Fruit fly (Drosophila melanogaster) whole organism, embryonic: ENCODE measurements around the gene CG31886.

ENCODE experiments used
- Antp ChIP-seq: fragments of 200-800 bp; sonication (Bioruptor generic); optimal IDR thresholded peaks from 3 replicates; lab custom pipeline; 2016; ENCODE audit warnings: missing biosample characterization, missing genetic modification characterization
- Blimp-1 ChIP-seq: fragments of 200-800 bp; sonication (Bioruptor generic); optimal IDR thresholded peaks from 3 replicates; lab custom pipeline; 2018; ENCODE audit warnings: missing biosample characterization, missing genetic modification characterization, mild to moderate bottlenecking, moderate library complexity, missing genetic modification reagents
- C15 ChIP-seq: fragments of 200-800 bp; sonication (Bioruptor generic); IDR thresholded peaks from 3 replicates; pipeline ENCODE4 v1.3.6; 2022; ENCODE audit warnings: missing biosample characterization, missing genetic modification characterization
- CG11093 ChIP-seq: fragments of 200-800 bp; sonication (Bioruptor generic); IDR thresholded peaks from 3 replicates; pipeline ENCODE4 v1.3.6; 2022; ENCODE audit warnings: missing biosample characterization, missing genetic modification characterization
- CG12155 ChIP-seq: fragments of 200-800 bp; sonication (Bioruptor generic); optimal IDR thresholded peaks from 3 replicates; lab custom pipeline; 2016; ENCODE audit warnings: missing biosample characterization, missing genetic modification characterization
- CG12219 ChIP-seq: fragments of 200-800 bp; sonication (Bioruptor generic); optimal IDR thresholded peaks from 3 replicates; lab custom pipeline; 2018; ENCODE audit warnings: missing biosample characterization, mild to moderate bottlenecking, missing genetic modification characterization
- CG13296 ChIP-seq: fragments of 200-800 bp; sonication (Bioruptor generic); optimal IDR thresholded peaks from 3 replicates; lab custom pipeline; 2018; ENCODE audit warnings: missing biosample characterization, mild to moderate bottlenecking, missing genetic modification characterization
- CG15696 ChIP-seq: fragments of 200-800 bp; sonication (Bioruptor generic); optimal IDR thresholded peaks from 2 replicates; lab custom pipeline; 2019; ENCODE audit warnings: missing biosample characterization, mild to moderate bottlenecking, missing genetic modification characterization, moderate library complexity
- CG18599 ChIP-seq: fragments of 200-800 bp; sonication (Bioruptor generic); optimal IDR thresholded peaks from 3 replicates; lab custom pipeline; 2017; ENCODE audit warnings: missing biosample characterization, missing genetic modification characterization, mild to moderate bottlenecking, moderate library complexity, missing genetic modification reagents
- CG31224 ChIP-seq: fragments of 200-800 bp; sonication (Bioruptor generic); IDR thresholded peaks from 2 replicates; pipeline ENCODE4 v1.3.6; 2022; ENCODE audit warnings: missing biosample characterization, missing genetic modification characterization
- CG6272 ChIP-seq: fragments of 200-800 bp; sonication (Bioruptor generic); IDR thresholded peaks from 2 replicates; pipeline ENCODE4 v1.3.6; 2022; ENCODE audit warnings: missing biosample characterization, missing genetic modification characterization
- D19B ChIP-seq: fragments of 200-800 bp; sonication (Bioruptor generic); optimal IDR thresholded peaks from 2 replicates; lab custom pipeline; 2017; ENCODE audit warnings: missing biosample characterization, mild to moderate bottlenecking, missing genetic modification characterization
- Gug ChIP-seq: fragments of 200-800 bp; sonication (Bioruptor generic); IDR thresholded peaks from 4 replicates; pipeline ENCODE4 v1.3.6; 2022; ENCODE audit warnings: missing biosample characterization, missing genetic modification characterization
- Hand ChIP-seq: fragments of 200-800 bp; sonication (Bioruptor generic); optimal IDR thresholded peaks from 2 replicates; lab custom pipeline; 2017; ENCODE audit warnings: mild to moderate bottlenecking, missing biosample characterization, missing genetic modification reagents, missing genetic modification characterization
- Jarid2 ChIP-seq: fragments of 200-800 bp; sonication (Bioruptor generic); optimal IDR thresholded peaks from 3 replicates; lab custom pipeline; 2017; ENCODE audit warnings: mild to moderate bottlenecking, missing biosample characterization, missing genetic modification reagents, missing genetic modification characterization
- MBD-R2 ChIP-seq: fragments of 200-800 bp; sonication (Bioruptor generic); IDR thresholded peaks from 2 replicates; pipeline ENCODE4 v1.3.6; 2022; ENCODE audit warnings: missing biosample characterization, missing genetic modification characterization
- MESR4 ChIP-seq: fragments of 200-800 bp; sonication (Bioruptor generic); optimal IDR thresholded peaks from 2 replicates; lab custom pipeline; 2018; ENCODE audit warnings: missing biosample characterization, mild to moderate bottlenecking, missing genetic modification characterization, moderate library complexity
- Myb ChIP-seq: fragments of 200-800 bp; sonication (Bioruptor generic); optimal IDR thresholded peaks from 2 replicates; lab custom pipeline; 2016; ENCODE audit warnings: missing biosample characterization, missing genetic modification characterization
- Neu2 ChIP-seq: fragments of 200-800 bp; sonication (Bioruptor generic); optimal IDR thresholded peaks from 3 replicates; lab custom pipeline; 2016; ENCODE audit warnings: missing biosample characterization, missing genetic modification characterization, borderline replicate concordance
- Sry-β ChIP-seq: fragments of 200-800 bp; sonication (Bioruptor generic); optimal IDR thresholded peaks from 2 replicates; lab custom pipeline; 2018; ENCODE audit warnings: missing biosample characterization, mild to moderate bottlenecking, missing genetic modification characterization, moderate library complexity
- ase ChIP-seq: fragments of 200-800 bp; sonication (Bioruptor generic); IDR thresholded peaks from 3 replicates; pipeline ENCODE4 v1.3.6; 2022; ENCODE audit warnings: missing biosample characterization, missing genetic modification characterization
- btn ChIP-seq: fragments of 200-800 bp; sonication (Bioruptor generic); optimal IDR thresholded peaks from 2 replicates; lab custom pipeline; 2016; ENCODE audit warnings: missing biosample characterization, missing genetic modification characterization
- cato ChIP-seq: fragments of 200-800 bp; sonication (Bioruptor generic); optimal IDR thresholded peaks from 2 replicates; lab custom pipeline; 2016; ENCODE audit warnings: missing biosample characterization, missing genetic modification characterization, borderline replicate concordance
- dm ChIP-seq: fragments of 200-800 bp; sonication (Bioruptor generic); optimal IDR thresholded peaks from 3 replicates; lab custom pipeline; 2016; ENCODE audit warnings: missing biosample characterization, missing genetic modification characterization
- dpn ChIP-seq, 2 experiments: fragments of 200-800 bp; sonication (Bioruptor generic); optimal IDR thresholded peaks; 3 replicates each; lab custom pipeline; 2016; ENCODE audit warnings: missing biosample characterization in 2 of 2, missing genetic modification characterization in 2 of 2
- ftz-f1 ChIP-seq: fragments of 200-800 bp; sonication (Bioruptor generic); optimal IDR thresholded peaks from 2 replicates; lab custom pipeline; 2016; ENCODE audit warnings: missing biosample characterization, missing genetic modification characterization
- gce ChIP-seq: fragments of 200-800 bp; sonication (Bioruptor generic); IDR thresholded peaks from 3 replicates; pipeline ENCODE4 v1.3.6; 2022; ENCODE audit warnings: missing biosample characterization, missing genetic modification characterization
- hkb ChIP-seq, 2 experiments: fragments of 200-800 bp in 1 of 2; fragments of >200 bp in 1 of 2; sonication (Bioruptor generic) in 1 of 2; IDR thresholded peaks in 1 of 2; optimal IDR thresholded peaks in 1 of 2; 2 replicates each; pipeline versions ENCODE4 v1.3.6 to Lab custom; 2017 to 2022; ENCODE audit warnings: missing biosample characterization in 1 of 2, missing genetic modification characterization in 1 of 2
- ind ChIP-seq: fragments of 200-800 bp; sonication (Bioruptor generic); optimal IDR thresholded peaks from 3 replicates; lab custom pipeline; 2016; ENCODE audit warnings: missing biosample characterization, missing genetic modification characterization
- ken ChIP-seq: fragments of 200-800 bp; sonication (Bioruptor generic); IDR thresholded peaks from 3 replicates; pipeline ENCODE4 v1.3.6; 2022; ENCODE audit warnings: missing biosample characterization, missing genetic modification characterization
- oc ChIP-seq: fragments of 200-800 bp; sonication (Bioruptor generic); optimal IDR thresholded peaks from 2 replicates; lab custom pipeline; 2018; ENCODE audit warnings: missing biosample characterization, mild to moderate bottlenecking, missing genetic modification characterization, moderate library complexity
- pan ChIP-seq, 4 experiments: fragments of >200 bp in 3 of 4; fragments of 200-800 bp in 1 of 4; sonication (Bioruptor generic) in 1 of 4; optimal IDR thresholded peaks in 3 of 4; IDR thresholded peaks in 1 of 4; 2 replicates each; pipeline versions ENCODE4 v1.3.6 to Lab custom; 2017 to 2022; ENCODE audit warnings: missing biosample characterization in 2 of 4, missing genetic modification characterization in 2 of 4, mixed read lengths in 1 of 4
- pzg ChIP-seq: fragments of 200-800 bp; sonication (Bioruptor generic); optimal IDR thresholded peaks from 3 replicates; lab custom pipeline; 2018; ENCODE audit warnings: missing biosample characterization, mild to moderate bottlenecking, missing genetic modification characterization, moderate library complexity
- sisA ChIP-seq: fragments of 200-800 bp; sonication (Bioruptor generic); IDR thresholded peaks from 2 replicates; pipeline ENCODE4 v1.3.6; 2022; ENCODE audit warnings: missing biosample characterization, missing genetic modification characterization
- stwl ChIP-seq: fragments of 200-800 bp; sonication (Bioruptor generic); optimal IDR thresholded peaks from 3 replicates; lab custom pipeline; 2018; ENCODE audit warnings: missing biosample characterization, mild to moderate bottlenecking, missing genetic modification characterization, moderate library complexity
- tll ChIP-seq, 2 experiments: fragments of 200-800 bp in 1 of 2; fragments of >200 bp in 1 of 2; sonication (Bioruptor generic) in 1 of 2; optimal IDR thresholded peaks; 2 replicates each; lab custom pipeline; 2017 to 2019; ENCODE audit warnings: missing biosample characterization in 2 of 2, missing genetic modification characterization in 2 of 2, mild to moderate bottlenecking in 1 of 2, moderate library complexity in 1 of 2
- vfl ChIP-seq: fragments of 200-800 bp; sonication (Bioruptor generic); optimal IDR thresholded peaks from 2 replicates; lab custom pipeline; 2016; ENCODE audit warnings: missing biosample characterization, missing genetic modification characterization
- vvl ChIP-seq: fragments of 200-800 bp; sonication (Bioruptor generic); IDR thresholded peaks from 2 replicates; pipeline ENCODE4 v1.3.6; 2022; ENCODE audit warnings: missing biosample characterization, missing genetic modification characterization
- zfh1 ChIP-seq: fragments of 200-800 bp; sonication (Bioruptor generic); IDR thresholded peaks from 3 replicates; pipeline ENCODE4 v1.3.6; 2022; ENCODE audit warnings: missing biosample characterization, missing genetic modification characterization

The CG31886 gene

dm6 chr2L:8952194-8953037 is 6.4 kb downstream of the CG31886 start (continued):
- TF ChIP-seq sisA, result no peak
- peak; percentile 91 for TF ChIP-seq Myb
- no peak for TF ChIP-seq ftz-f1 (GFP tag; lab: Kevin White, UChicago)
- peak in 1 of 2 experiments; percentile 26 for TF ChIP-seq tll (GFP tag; optimal IDR thresholded peaks at IDR 0.05; lab: Kevin White, UChicago)
- no peak for TF ChIP-seq pan (optimal IDR thresholded peaks at IDR 0.05; lab: Kevin White, UChicago)
- peak in 1 of 2 experiments; percentile 59 for TF ChIP-seq pan (GFP tag; optimal IDR thresholded peaks at IDR 0.05 in 1 of 2, IDR thresholded peaks at IDR 0.05 in 1 of 2)
- no peak for TF ChIP-seq vfl (GFP tag; lab: Kevin White, UChicago)
- TF ChIP-seq ind, result peak; percentile 35
- no peak for TF ChIP-seq hkb (optimal IDR thresholded peaks at IDR 0.05; lab: Kevin White, UChicago)
- peak; percentile 66 for TF ChIP-seq hkb (GFP tag; IDR thresholded peaks at IDR 0.05; lab: Robert Waterston, UW)
- peak; percentile 16 for TF ChIP-seq Jarid2 (GFP tag; lab: Kevin White, UChicago)
- TF ChIP-seq CG12219 (GFP tag; lab: Kevin White, UChicago), result peak; percentile 30
- TF ChIP-seq Gug (GFP tag; lab: Robert Waterston, UW), result peak; percentile 46; the same call in 2 of the 4 replicates
- no peak for TF ChIP-seq cato
- TF ChIP-seq dm (GFP tag; lab: Kevin White, UChicago), result peak; percentile 24
- TF ChIP-seq btn (GFP tag; lab: Kevin White, UChicago), result no peak
- peak; percentile 32; the same call in 1 of the 2 replicates for TF ChIP-seq MBD-R2 (GFP tag; lab: Robert Waterston, UW)
- TF ChIP-seq Sry-β (GFP tag; lab: Kevin White, UChicago), result no peak
- TF ChIP-seq Hand, result no peak
- no peak for TF ChIP-seq Neu2 (GFP tag; lab: Kevin White, UChicago)
- peak; percentile 2 for TF ChIP-seq CG15696 (tag; lab: Kevin White, UChicago)
- peak; percentile 89 for TF ChIP-seq D19B
- TF ChIP-seq C15 (GFP tag; lab: Robert Waterston, UW), result no peak
- TF ChIP-seq CG13296 (GFP tag; lab: Kevin White, UChicago), result peak; percentile 7
- TF ChIP-seq dpn (GFP tag; optimal IDR thresholded peaks at IDR 0.05; lab: Kevin White, UChicago), result peak; percentile 25 to 69
- TF ChIP-seq Blimp-1 (GFP tag; lab: Kevin White, UChicago), result peak; percentile 35
- peak; percentile 42 for TF ChIP-seq CG12155
- TF ChIP-seq ase (GFP tag; lab: Robert Waterston, UW), result peak; percentile 46; the same call in 1 of the 3 replicates
- TF ChIP-seq CG31224 (GFP tag; lab: Robert Waterston, UW), result 0 out of 2 replicates have a peak, but pooled peaks have one; percentile 36
- TF ChIP-seq CG6272 (GFP tag; lab: Robert Waterston, UW), result peak; percentile 33; the same call in 1 of the 2 replicates
- TF ChIP-seq vvl, result peak; percentile 58
- peak; percentile 87 for TF ChIP-seq stwl
- TF ChIP-seq CG18599 (GFP tag; lab: Kevin White, UChicago), result peak; percentile 79
- TF ChIP-seq MESR4 (GFP tag; lab: Kevin White, UChicago), result no peak
- TF ChIP-seq gce (GFP tag; lab: Robert Waterston, UW), result no peak
- TF ChIP-seq Antp, result peak; percentile 49
- peak; percentile 9 for TF ChIP-seq pzg
- 0 out of 3 replicates have a peak, but pooled peaks have one; percentile 22 for TF ChIP-seq zfh1
- TF ChIP-seq CG11093 (GFP tag; lab: Robert Waterston, UW), result no peak
- TF ChIP-seq ken (GFP tag; lab: Robert Waterston, UW), result no peak
- TF ChIP-seq oc (tag; lab: Kevin White, UChicago), result no peak
